Worm (Caenorhabditis elegans) whole organism, L4 larva: ENCODE data around the gene F07E5.9.

Source experiments
- aly-2 ChIP-seq: sonication (generic microtip); optimal IDR thresholded peaks from 2 replicates; lab custom pipeline; 2018; ENCODE audit warnings: missing biosample characterization, missing genetic modification characterization
- ama-1 ChIP-seq: fragments of 150-350 bp; optimal IDR thresholded peaks from 2 replicates; lab custom pipeline; 2014; ENCODE audit warnings: inconsistent platforms, mixed read lengths
- zip-11 ChIP-seq: fragments of 200-800 bp; sonication (Bioruptor generic); IDR thresholded peaks from 2 replicates; pipeline ENCODE4 v1.3.6; 2022; ENCODE audit warnings: missing genetic modification characterization, missing compliant biosample characterization

DNA sequence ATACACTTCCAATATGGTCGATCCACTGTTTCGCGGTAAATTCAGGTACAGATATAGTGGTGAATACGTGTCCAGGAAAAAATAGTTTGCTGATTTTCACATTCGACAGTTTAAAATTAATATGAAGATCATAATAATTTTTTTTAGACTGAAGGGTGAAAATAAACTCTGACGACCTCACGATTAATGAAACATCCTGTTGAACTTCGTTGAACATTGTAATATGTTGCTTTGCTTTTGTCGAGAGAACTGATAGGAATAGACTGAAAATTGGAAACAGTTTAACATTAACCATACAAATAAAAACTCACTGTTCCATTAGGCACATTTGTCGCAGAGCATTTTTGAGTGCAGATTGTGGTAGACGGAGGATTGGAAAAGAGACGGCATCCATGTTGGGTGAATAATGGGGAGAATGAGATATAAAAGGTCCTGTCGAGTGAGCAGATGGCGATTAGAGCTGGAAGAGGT lies 13.2 kb upstream of the F07E5.9 start, which contains the start of gene fbxb-37:
- no peak for TF ChIP-seq aly-2 (tag; lab: Kevin White, UChicago)
- TF ChIP-seq ama-1 (lab: Kevin White, UChicago) = no peak
- TF ChIP-seq zip-11 (GFP tag; lab: Robert Waterston, UW) = no peak
